Worm (Caenorhabditis elegans): Measurements from ENCODE around the gene ZK228.10.

ZK228.10 gene

ce11 chrV:18420797-18421196 is 35.9 kb upstream of the ZK228.10 start, which contains the start of gene srj-26:
Gene srj-26, plus strand, starts transcription at chrV:18421097.
- no peak for TF ChIP-seq nhr-85 (tag)
- TF ChIP-seq ces-1 (GFP tag; optimal IDR thresholded peaks at IDR 0.05), result no peak
- TF ChIP-seq elt-2 (tag; optimal IDR thresholded peaks at IDR 0.05), result no peak
- TF ChIP-seq ztf-4 (tag; optimal IDR thresholded peaks at IDR 0.05), result no peak

ce11 chrV:18424471-18424870 is 32.2 kb upstream of the ZK228.10 start, which contains the start of gene ZK262.4:
Gene ZK262.4, minus strand, starts transcription at chrV:18424571.
- TF ChIP-seq unc-62 (GFP tag; optimal IDR thresholded peaks at IDR 0.05) (no peak), elt-2 (tag; optimal IDR thresholded peaks at IDR 0.05) (no peak), jun-1 (tag; optimal IDR thresholded peaks at IDR 0.05) (no peak), egl-27 (tag; optimal IDR thresholded peaks at IDR 0.05) (no peak), dpl-1 (GFP tag; optimal IDR thresholded peaks at IDR 0.05) (no peak), nhr-71 (tag; optimal IDR thresholded peaks at IDR 0.05) (no peak), ztf-11 (tag; optimal IDR thresholded peaks at IDR 0.05) (no peak), nhr-20 (tag; optimal IDR thresholded peaks at IDR 0.05) (no peak)

ce11 chrV:18425544-18425943 is 31.1 kb upstream of the ZK228.10 start, which contains the start of gene ZK262.19:
Gene ZK262.19, minus strand, starts transcription at chrV:18425644.
- TF ChIP-seq nhr-11 (tag; optimal IDR thresholded peaks at IDR 0.05) (no peak), nhr-47 (tag; optimal IDR thresholded peaks at IDR 0.05) (no peak)

ce11 chrV:18426280-18426679 is 30.4 kb upstream of the ZK228.10 start, which contains the start of gene srw-83:
Gene srw-83, plus strand, starts transcription at chrV:18426580.
- TF ChIP-seq nhr-77 (tag; optimal IDR thresholded peaks at IDR 0.05) (no peak), fos-1 (tag; optimal IDR thresholded peaks at IDR 0.05) (no peak), hpl-2 (GFP tag; optimal IDR thresholded peaks at IDR 0.05) (no peak), egl-27 (tag; optimal IDR thresholded peaks at IDR 0.05) (no peak), isw-1 (GFP tag; IDR thresholded peaks at IDR 0.05) (no peak), dpl-1 (GFP tag; optimal IDR thresholded peaks at IDR 0.05) (no peak), pqm-1 (tag; optimal IDR thresholded peaks at IDR 0.05) (no peak), fkh-8 (tag; optimal IDR thresholded peaks at IDR 0.05) (no peak), sup-37 (GFP tag; optimal IDR thresholded peaks at IDR 0.05) (no peak), lin-35 (GFP tag; optimal IDR thresholded peaks at IDR 0.05) (no peak), unc-30 (tag; optimal IDR thresholded peaks at IDR 0.05) (no peak), alr-1 (tag; optimal IDR thresholded peaks at IDR 0.05; ENCODE audit: borderline replicate concordance) (no peak), irx-1 (tag; optimal IDR thresholded peaks at IDR 0.05) (no peak), rnt-1 (tag; optimal IDR thresholded peaks at IDR 0.05) (no peak), C16A3.4 (tag; optimal IDR thresholded peaks at IDR 0.05) (no peak), nhr-19 (GFP tag; conservative IDR thresholded peaks at IDR 0.05) (no peak), ceh-90 (tag; optimal IDR thresholded peaks at IDR 0.05) (no peak), unc-62 (GFP tag; optimal IDR thresholded peaks at IDR 0.05) (no peak), elt-2 (tag; optimal IDR thresholded peaks at IDR 0.05) (no peak), lin-14 (GFP tag; optimal IDR thresholded peaks at IDR 0.05) (no peak)

- TF ChIP-seq efl-3 (GFP tag; optimal IDR thresholded peaks at IDR 0.05) (no peak), elt-3 (tag; optimal IDR thresholded peaks at IDR 0.05) (no peak), zag-1 (tag; optimal IDR thresholded peaks at IDR 0.05) (no peak), nhr-12 (tag; optimal IDR thresholded peaks at IDR 0.05) (no peak), rnt-1 (tag; optimal IDR thresholded peaks at IDR 0.05) (no peak), ztf-11 (tag; optimal IDR thresholded peaks at IDR 0.05) (no peak)
These were observed 25.8 kb upstream of the ZK228.10 start for ce11 chrV:18430826-18431225.

DNA sequence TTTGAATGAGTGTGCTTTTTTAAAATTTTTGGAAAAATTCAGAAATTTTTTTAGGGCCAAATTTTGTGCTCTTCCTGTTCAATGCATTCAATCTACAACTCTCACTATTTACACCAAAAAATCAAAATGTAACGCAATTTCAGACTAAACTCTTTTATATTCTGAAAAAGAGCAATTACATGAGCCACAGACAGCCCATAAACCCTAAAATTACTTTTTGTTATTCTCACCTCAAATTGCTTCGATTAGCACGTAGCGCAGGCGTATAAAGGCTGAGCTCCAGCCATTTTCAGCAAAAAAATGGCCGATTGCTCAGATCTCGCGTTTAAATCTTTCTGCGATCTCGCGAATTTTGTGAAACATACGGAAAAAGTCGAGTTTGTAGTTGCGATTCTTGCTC is 25.2 kb upstream of the ZK228.10 start, which contains the start of gene srw-82:
Gene srw-82, plus strand, starts transcription at position 301 of the 400 bp plus-strand sequence.
- TF ChIP-seq fos-1 (tag; optimal IDR thresholded peaks at IDR 0.05) (no peak), jun-1 (tag; optimal IDR thresholded peaks at IDR 0.05) (no peak), aha-1 (tag; optimal IDR thresholded peaks at IDR 0.05) (no peak), efl-3 (GFP tag; optimal IDR thresholded peaks at IDR 0.05) (no peak), ceh-63 (GFP tag; optimal IDR thresholded peaks at IDR 0.05) (no peak), lin-13 (GFP tag; optimal IDR thresholded peaks at IDR 0.05) (no peak), irx-1 (tag; optimal IDR thresholded peaks at IDR 0.05) (no peak), pax-3 (tag; optimal IDR thresholded peaks at IDR 0.05) (no peak), zip-4 (GFP tag; optimal IDR thresholded peaks at IDR 0.05) (no peak), unc-130 (tag; optimal IDR thresholded peaks at IDR 0.05) (no peak), ceh-90 (tag; optimal IDR thresholded peaks at IDR 0.05) (no peak), efl-1 (optimal IDR thresholded peaks at IDR 0.05) (no peak), efl-1 (GFP tag; optimal IDR thresholded peaks at IDR 0.05 in 1 of 2) (no peak), swsn-7 (tag; optimal IDR thresholded peaks at IDR 0.05) (no peak), nhr-237 (tag; optimal IDR thresholded peaks at IDR 0.05) (no peak), nhr-28 (tag; optimal IDR thresholded peaks at IDR 0.05) (no peak), nhr-85 (tag) (no peak), elt-2 (tag; optimal IDR thresholded peaks at IDR 0.05) (no peak), nhr-19 (GFP tag; conservative IDR thresholded peaks at IDR 0.05) (no peak)
